6 worm cellular contexts compared by ENCODE assay signal in the genomic region with DNA sequence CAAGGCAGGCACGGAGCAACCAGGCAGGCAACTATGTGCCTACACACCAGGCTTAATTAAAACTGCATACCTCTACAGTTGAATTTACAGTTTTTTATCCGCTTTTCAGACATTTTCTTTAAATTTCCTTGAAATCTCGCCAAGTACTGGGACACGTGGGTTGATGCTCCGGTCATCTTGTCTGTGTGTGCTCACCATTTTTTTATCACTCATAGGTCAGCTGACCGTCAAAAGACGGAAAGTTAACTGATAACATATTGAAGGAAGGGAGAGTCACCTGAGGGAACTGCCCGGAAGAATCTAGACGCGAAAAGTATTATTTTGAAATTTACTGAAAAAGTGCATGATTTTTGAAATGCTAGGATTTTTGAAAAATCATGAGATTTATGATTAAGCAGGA.
TF ChIP-seq lines count a peak whose summit lies in the region.

No protein-coding gene starts in this region.

TF ChIP-seq in whole organism, L1 larva, 84 proteins besides CTCF, POLR2A, EP300 and RAD21 (continues in another document):
- no peak for TF ChIP-seq nhr-76 (tag; optimal IDR thresholded peaks at IDR 0.05; lab: Kevin White, UChicago)
- no peak for TF ChIP-seq unc-30 (tag; optimal IDR thresholded peaks at IDR 0.05; lab: Kevin White, UChicago)
- TF ChIP-seq fos-1 (tag; optimal IDR thresholded peaks at IDR 0.05; lab: Kevin White, UChicago) = no peak
- TF ChIP-seq nhr-90 (tag; optimal IDR thresholded peaks at IDR 0.05; lab: Kevin White, UChicago; ENCODE audit: poor library complexity) = no peak
- no peak for TF ChIP-seq hlh-17 (GFP tag; optimal IDR thresholded peaks at IDR 0.05; lab: Kevin White, UChicago; ENCODE audit: borderline replicate concordance)
- TF ChIP-seq nhr-20 (tag; optimal IDR thresholded peaks at IDR 0.05; lab: Kevin White, UChicago) = peak; percentile 8
- TF ChIP-seq sup-37 (GFP tag; optimal IDR thresholded peaks at IDR 0.05; lab: Kevin White, UChicago) = peak; percentile 5
- TF ChIP-seq hlh-4 (tag; optimal IDR thresholded peaks at IDR 0.05; lab: Kevin White, UChicago) = no peak
- TF ChIP-seq nhr-12 (tag; optimal IDR thresholded peaks at IDR 0.05; lab: Kevin White, UChicago) = no peak
- no peak for TF ChIP-seq ceh-88 (GFP tag; IDR thresholded peaks at IDR 0.05; lab: Robert Waterston, UW)
- TF ChIP-seq tlp-1 (tag; optimal IDR thresholded peaks at IDR 0.05; lab: Kevin White, UChicago) = no peak
- TF ChIP-seq C04F5.9 (tag; optimal IDR thresholded peaks at IDR 0.05; lab: Kevin White, UChicago) = no peak
- no peak for TF ChIP-seq vab-15 (tag; optimal IDR thresholded peaks at IDR 0.05; lab: Kevin White, UChicago)
- no peak for TF ChIP-seq grh-1 (GFP tag; IDR thresholded peaks at IDR 0.05; lab: Robert Waterston, UW)
- TF ChIP-seq lin-39 (tag; optimal IDR thresholded peaks at IDR 0.05; lab: Kevin White, UChicago) = no peak

TF ChIP-seq in whole organism, L2 larva, 48 proteins besides CTCF, POLR2A, EP300 and RAD21:
- TF ChIP-seq fos-1 (tag; optimal IDR thresholded peaks at IDR 0.05; lab: Kevin White, UChicago) (peak; percentile 82), crh-2 (tag; optimal IDR thresholded peaks at IDR 0.05; lab: Kevin White, UChicago) (peak; percentile 36), sma-9 (GFP tag; optimal IDR thresholded peaks at IDR 0.05; lab: Kevin White, UChicago) (peak; percentile 72), sma-9 (tag; optimal IDR thresholded peaks at IDR 0.05; lab: Kevin White, UChicago) (no peak), F13H6.1 (tag; optimal IDR thresholded peaks at IDR 0.05; lab: Kevin White, UChicago) (peak; percentile 41), snpc-4 (tag; optimal IDR thresholded peaks at IDR 0.05; lab: Kevin White, UChicago) (peak; percentile 14), ZK546.5 (tag; optimal IDR thresholded peaks at IDR 0.05; lab: Kevin White, UChicago) (no peak), nhr-23 (tag; optimal IDR thresholded peaks at IDR 0.05; lab: Kevin White, UChicago) (no peak), gmeb-1 (tag; optimal IDR thresholded peaks at IDR 0.05; lab: Kevin White, UChicago) (peak; percentile 28), lin-39 (tag; optimal IDR thresholded peaks at IDR 0.05; lab: Kevin White, UChicago) (no peak), mdl-1 (tag; optimal IDR thresholded peaks at IDR 0.05; lab: Kevin White, UChicago) (peak in 1 of 2 experiments; percentile 18), nhr-129 (tag; optimal IDR thresholded peaks at IDR 0.05; lab: Kevin White, UChicago) (peak; percentile 75), C34F6.9 (tag; optimal IDR thresholded peaks at IDR 0.05; lab: Kevin White, UChicago) (peak; percentile 25)

TF ChIP-seq in whole organism, L3 larva, 47 proteins besides CTCF, POLR2A, EP300 and RAD21:
- no peak for TF ChIP-seq skn-1 (tag; optimal IDR thresholded peaks at IDR 0.05; lab: Kevin White, UChicago)
- TF ChIP-seq unc-62 (GFP tag; optimal IDR thresholded peaks at IDR 0.05; lab: Kevin White, UChicago) = no peak
- peak; percentile 68 for TF ChIP-seq ama-1 (optimal IDR thresholded peaks at IDR 0.05; lab: Kevin White, UChicago)
- TF ChIP-seq nhr-23 (tag; optimal IDR thresholded peaks at IDR 0.05; lab: Kevin White, UChicago) = no peak
- TF ChIP-seq elt-2 (tag; optimal IDR thresholded peaks at IDR 0.05; lab: Kevin White, UChicago) = peak; percentile 87
- TF ChIP-seq pha-4 (tag; optimal IDR thresholded peaks at IDR 0.05; lab: Kevin White, UChicago) = peak; percentile 41
- TF ChIP-seq jun-1 (tag; optimal IDR thresholded peaks at IDR 0.05; lab: Kevin White, UChicago) = no peak
- TF ChIP-seq R02D3.7 (tag; optimal IDR thresholded peaks at IDR 0.05; lab: Kevin White, UChicago) = no peak
- peak; percentile 82 for TF ChIP-seq pqm-1 (tag; optimal IDR thresholded peaks at IDR 0.05; lab: Kevin White, UChicago)
- TF ChIP-seq aly-2 (tag; optimal IDR thresholded peaks at IDR 0.05; lab: Kevin White, UChicago) = no peak

TF ChIP-seq in whole organism, L4 larva, 104 proteins besides CTCF, POLR2A, EP300 and RAD21 (continues in another document):
- TF ChIP-seq lin-1 (GFP tag; IDR thresholded peaks at IDR 0.05; lab: Robert Waterston, UW) = peak; percentile 77
- peak; percentile 81 for TF ChIP-seq mxl-3 (GFP tag; optimal IDR thresholded peaks at IDR 0.05; lab: Kevin White, UChicago)
- TF ChIP-seq lin-38 (GFP tag; IDR thresholded peaks at IDR 0.05; lab: Robert Waterston, UW) = 0 out of 2 replicates have a peak, but pooled peaks have one; percentile 12
- peak; percentile 88 for TF ChIP-seq dve-1 (tag; optimal IDR thresholded peaks at IDR 0.05; lab: Kevin White, UChicago; ENCODE audit: insufficient read depth)
- peak in 1 of 2 experiments; percentile 34 for TF ChIP-seq daf-16 (GFP tag; optimal IDR thresholded peaks at IDR 0.05; lab: Kevin White, UChicago)
- peak; percentile 52 for TF ChIP-seq daf-16 (tag; optimal IDR thresholded peaks at IDR 0.05; lab: Kevin White, UChicago)
- no peak for TF ChIP-seq duxl-1 (tag; optimal IDR thresholded peaks at IDR 0.05; lab: Kevin White, UChicago; ENCODE audit: poor library complexity)
- TF ChIP-seq nhr-102 (tag; optimal IDR thresholded peaks at IDR 0.05; lab: Kevin White, UChicago) = peak; percentile 21
- no peak for TF ChIP-seq skn-1 (tag; optimal IDR thresholded peaks at IDR 0.05; lab: Kevin White, UChicago)
- TF ChIP-seq pqm-1 (tag; optimal IDR thresholded peaks at IDR 0.05; lab: Kevin White, UChicago) = peak; percentile 31
- TF ChIP-seq dmd-6 (GFP tag; IDR thresholded peaks at IDR 0.05; lab: Robert Waterston, UW) = peak; percentile 87
- TF ChIP-seq lin-39 (tag; optimal IDR thresholded peaks at IDR 0.05; lab: Kevin White, UChicago) = no peak
- TF ChIP-seq hif-1 (tag; optimal IDR thresholded peaks at IDR 0.05; lab: Kevin White, UChicago) = peak in 1 of 2 experiments; percentile 54
- peak; percentile 61 for TF ChIP-seq nhr-28 (tag; optimal IDR thresholded peaks at IDR 0.05; lab: Kevin White, UChicago)
- peak in 1 of 2 experiments; percentile 5 for TF ChIP-seq lsy-2 (tag; optimal IDR thresholded peaks at IDR 0.05; lab: Kevin White, UChicago)
- TF ChIP-seq zag-1 (tag; optimal IDR thresholded peaks at IDR 0.05; lab: Kevin White, UChicago) = no peak
- TF ChIP-seq hlh-30 (tag; optimal IDR thresholded peaks at IDR 0.05; lab: Kevin White, UChicago; ENCODE audit: insufficient read depth) = peak; percentile 91

TF ChIP-seq in whole organism, late embryonic, 69 proteins besides CTCF, POLR2A, EP300 and RAD21:
- TF ChIP-seq elt-2 (tag; optimal IDR thresholded peaks at IDR 0.05; lab: Kevin White, UChicago) (peak; percentile 72), ceh-24 (tag; optimal IDR thresholded peaks at IDR 0.05; lab: Kevin White, UChicago) (no peak), K02D7.2 (tag; optimal IDR thresholded peaks at IDR 0.05; lab: Kevin White, UChicago) (no peak), ceh-9 (tag; optimal IDR thresholded peaks at IDR 0.05; lab: Kevin White, UChicago) (no peak), hlh-30 (tag; optimal IDR thresholded peaks at IDR 0.05; lab: Kevin White, UChicago; ENCODE audit: insufficient read depth) (peak; percentile 47)

TF ChIP-seq in whole organism, young adult, 124 proteins besides CTCF, POLR2A, EP300 and RAD21 (continues in another document):
- TF ChIP-seq K11D2.4 (GFP tag; IDR thresholded peaks at IDR 0.05; lab: Robert Waterston, UW) (no peak), pha-4 (tag; optimal IDR thresholded peaks at IDR 0.05; lab: Kevin White, UChicago) (peak; percentile 82), F57A8.1 (GFP tag; optimal IDR thresholded peaks at IDR 0.05; lab: Kevin White, UChicago) (no peak), snpc-1.3 (tag; optimal IDR thresholded peaks at IDR 0.05; lab: Kevin White, UChicago; ENCODE audit: insufficient read depth) (no peak), lin-40 (tag; optimal IDR thresholded peaks at IDR 0.05; lab: Kevin White, UChicago) (no peak), Y53F4B.3 (GFP tag; IDR thresholded peaks at IDR 0.05; lab: Robert Waterston, UW) (no peak), sea-2 (GFP tag; IDR thresholded peaks at IDR 0.05; lab: Robert Waterston, UW) (no peak), dox-1 (GFP tag; IDR thresholded peaks at IDR 0.05; lab: Robert Waterston, UW) (peak; percentile 67), snpc-4 (GFP tag; optimal IDR thresholded peaks at IDR 0.05; lab: Kevin White, UChicago) (no peak), snpc-4 (tag; optimal IDR thresholded peaks at IDR 0.05; lab: Kevin White, UChicago) (peak in 1 of 4 experiments; percentile 20), atf-7 (tag; optimal IDR thresholded peaks at IDR 0.05; lab: Kevin White, UChicago) (peak; percentile 76), hmg-1.2 (GFP tag; IDR thresholded peaks at IDR 0.05; lab: Robert Waterston, UW) (no peak), nhr-120 (GFP tag; IDR thresholded peaks at IDR 0.05; lab: Robert Waterston, UW) (no peak), let-607 (tag; optimal IDR thresholded peaks at IDR 0.05; lab: Kevin White, UChicago) (peak; percentile 14 to 49), nhr-90 (tag; optimal IDR thresholded peaks at IDR 0.05; lab: Kevin White, UChicago) (peak; percentile 37), him-1 (tag; optimal IDR thresholded peaks at IDR 0.05; lab: Kevin White, UChicago) (no peak), ekl-4 (GFP tag; IDR thresholded peaks at IDR 0.05; lab: Robert Waterston, UW) (peak; percentile 61; the same call in 1 of the 2 replicates), lin-54 (GFP tag; optimal IDR thresholded peaks at IDR 0.05; lab: Kevin White, UChicago) (peak; percentile 5), ztf-28 (GFP tag; IDR thresholded peaks at IDR 0.05; lab: Robert Waterston, UW) (no peak), nfyb-1 (GFP tag; IDR thresholded peaks at IDR 0.05; lab: Robert Waterston, UW) (peak; percentile 49; the same call in 1 of the 2 replicates), ets-4 (GFP tag; optimal IDR thresholded peaks at IDR 0.05; lab: Kevin White, UChicago) (peak; percentile 62), F39B2.1 (GFP tag; IDR thresholded peaks at IDR 0.05; lab: Robert Waterston, UW) (0 out of 2 replicates have a peak, but pooled peaks have one; percentile 19), lsl-1 (GFP tag; optimal IDR thresholded peaks at IDR 0.05; lab: Kevin White, UChicago) (no peak), B0336.3 (GFP tag; IDR thresholded peaks at IDR 0.05; lab: Robert Waterston, UW) (0 out of 2 replicates have a peak, but pooled peaks have one; percentile 20), mcd-1 (GFP tag; IDR thresholded peaks at IDR 0.05; lab: Robert Waterston, UW) (0 out of 2 replicates have a peak, but pooled peaks have one; percentile 24), tbp1 (GFP tag; optimal IDR thresholded peaks at IDR 0.05; lab: Kevin White, UChicago) (peak; percentile 39), cebp-2 (GFP tag; IDR thresholded peaks at IDR 0.05; lab: Robert Waterston, UW) (no peak), let-526 (GFP tag; IDR thresholded peaks at IDR 0.05; lab: Robert Waterston, UW) (peak; percentile 48; the same call in 1 of the 2 replicates), cebp-1 (GFP tag; IDR thresholded peaks at IDR 0.05; lab: Robert Waterston, UW) (peak; percentile 48; the same call in 1 of the 2 replicates), cebp-1 (tag; optimal IDR thresholded peaks at IDR 0.05; lab: Kevin White, UChicago) (peak; percentile 78), ztf-3 (GFP tag; optimal IDR thresholded peaks at IDR 0.05; lab: Kevin White, UChicago) (peak; percentile 11), repo-1 (tag; optimal IDR thresholded peaks at IDR 0.05; lab: Kevin White, UChicago) (no peak)
